Fruit fly (Drosophila melanogaster): Measurements from ENCODE around the gene CG9123.

Gene CG9123

dm6 chrX:15363649-15364048, 21.7 kb upstream of the CG9123 start (continued):
- peak; percentile 41 for TF ChIP-seq dmrt99B (tag; optimal IDR thresholded peaks at IDR 0.05)
- no peak for TF ChIP-seq disco-r (GFP tag; optimal IDR thresholded peaks at IDR 0.05)
- no peak for TF ChIP-seq CG2889 (GFP tag; IDR thresholded peaks at IDR 0.05)
- TF ChIP-seq CG11504 (tag; optimal IDR thresholded peaks at IDR 0.05) = peak; percentile 54
- no peak for TF ChIP-seq ind (GFP tag; optimal IDR thresholded peaks at IDR 0.05)
- TF ChIP-seq slp2 (GFP tag; optimal IDR thresholded peaks at IDR 0.05) = no peak
- no peak for TF ChIP-seq tgo (GFP tag; IDR thresholded peaks at IDR 0.05)
- no peak for TF ChIP-seq D (optimal IDR thresholded peaks at IDR 0.05)
- TF ChIP-seq D (GFP tag; optimal IDR thresholded peaks at IDR 0.05) = peak; percentile 22
- TF ChIP-seq bsh (GFP tag; optimal IDR thresholded peaks at IDR 0.05) = peak in 1 of 2 experiments; percentile 8
- TF ChIP-seq CG10267 (tag; optimal IDR thresholded peaks at IDR 0.05) = peak; percentile 24
- no peak for TF ChIP-seq CG6272 (GFP tag; IDR thresholded peaks at IDR 0.05)
- no peak for TF ChIP-seq Six4 (GFP tag; optimal IDR thresholded peaks at IDR 0.05)
- no peak for TF ChIP-seq CG5245 (GFP tag; optimal IDR thresholded peaks at IDR 0.05)
- TF ChIP-seq CG30403 (GFP tag; optimal IDR thresholded peaks at IDR 0.05) = peak; percentile 3
- TF ChIP-seq CG4820 (GFP tag; optimal IDR thresholded peaks at IDR 0.05) = peak; percentile 4
- no peak for TF ChIP-seq CG3726 (GFP tag; IDR thresholded peaks at IDR 0.05)
- TF ChIP-seq CG3163 (GFP tag; optimal IDR thresholded peaks at IDR 0.05) = no peak
- TF ChIP-seq dan (GFP tag; IDR thresholded peaks at IDR 0.05) = no peak
- TF ChIP-seq al (GFP tag; IDR thresholded peaks at IDR 0.05) = no peak
- TF ChIP-seq Atf3 (GFP tag; optimal IDR thresholded peaks at IDR 0.05) = no peak
- no peak for TF ChIP-seq CG2116 (GFP tag; optimal IDR thresholded peaks at IDR 0.05)
- TF ChIP-seq CG7839 (tag; optimal IDR thresholded peaks at IDR 0.05) = peak; percentile 10
- TF ChIP-seq tll (GFP tag; optimal IDR thresholded peaks at IDR 0.05) = no peak
- TF ChIP-seq Lpt (GFP tag; optimal IDR thresholded peaks at IDR 0.05) = no peak
- no peak for TF ChIP-seq mam (GFP tag; optimal IDR thresholded peaks at IDR 0.05)
- TF ChIP-seq CG12659 (GFP tag; optimal IDR thresholded peaks at IDR 0.05) = peak; percentile 6
- TF ChIP-seq CG10274 (GFP tag; optimal IDR thresholded peaks at IDR 0.05) = no peak
- peak; percentile 18 for TF ChIP-seq CG9727 (GFP tag; optimal IDR thresholded peaks at IDR 0.05)
- TF ChIP-seq esg (GFP tag; conservative IDR thresholded peaks at IDR 0.05) = no peak
- no peak for TF ChIP-seq E2f2 (GFP tag; IDR thresholded peaks at IDR 0.05)
- no peak for TF ChIP-seq fd3F (GFP tag; optimal IDR thresholded peaks at IDR 0.05)
- no peak for TF ChIP-seq CG15269 (tag; optimal IDR thresholded peaks at IDR 0.05)
- no peak for TF ChIP-seq CG1792 (GFP tag; optimal IDR thresholded peaks at IDR 0.05)
- TF ChIP-seq slbo (GFP tag; IDR thresholded peaks at IDR 0.05) = peak; percentile 17; the same call in 1 of the 2 replicates
- TF ChIP-seq Deaf1 (tag; optimal IDR thresholded peaks at IDR 0.05) = no peak
- no peak for TF ChIP-seq Meics (GFP tag; optimal IDR thresholded peaks at IDR 0.05)
- TF ChIP-seq CG17361 (GFP tag; IDR thresholded peaks at IDR 0.05) = peak; percentile 67
- no peak for TF ChIP-seq inv (GFP tag; IDR thresholded peaks at IDR 0.05; ENCODE audit: partially characterized antibody)
- no peak for TF ChIP-seq mld (GFP tag; IDR thresholded peaks at IDR 0.05; ENCODE audit: partially characterized antibody)
- TF ChIP-seq HmgD (GFP tag; optimal IDR thresholded peaks at IDR 0.05) = no peak
- peak; percentile 17 for TF ChIP-seq Ssrp (tag; optimal IDR thresholded peaks at IDR 0.05)
- peak; percentile 55 for TF ChIP-seq CG2678 (tag; optimal IDR thresholded peaks at IDR 0.05)
- TF ChIP-seq D19A (tag; optimal IDR thresholded peaks at IDR 0.05) = peak; percentile 10
- TF ChIP-seq pzg (GFP tag; optimal IDR thresholded peaks at IDR 0.05) = no peak
- peak; percentile 41 for TF ChIP-seq gem (tag; optimal IDR thresholded peaks at IDR 0.05)
- peak; percentile 48 for TF ChIP-seq nmo (GFP tag; optimal IDR thresholded peaks at IDR 0.05)
- TF ChIP-seq unpg (GFP tag; optimal IDR thresholded peaks at IDR 0.05) = no peak
- TF ChIP-seq CG18764 (GFP tag; optimal IDR thresholded peaks at IDR 0.05) = no peak
- TF ChIP-seq p53 (GFP tag; optimal IDR thresholded peaks at IDR 0.05) = no peak
- TF ChIP-seq CG7556 (GFP tag; optimal IDR thresholded peaks at IDR 0.05) = peak; percentile 45
- peak; percentile 17 for TF ChIP-seq sens (GFP tag)

Measured in whole organism, embryonic.